Worm (Caenorhabditis elegans): ENCODE data around the gene tbc-6.

The tbc-6 gene

DNA sequence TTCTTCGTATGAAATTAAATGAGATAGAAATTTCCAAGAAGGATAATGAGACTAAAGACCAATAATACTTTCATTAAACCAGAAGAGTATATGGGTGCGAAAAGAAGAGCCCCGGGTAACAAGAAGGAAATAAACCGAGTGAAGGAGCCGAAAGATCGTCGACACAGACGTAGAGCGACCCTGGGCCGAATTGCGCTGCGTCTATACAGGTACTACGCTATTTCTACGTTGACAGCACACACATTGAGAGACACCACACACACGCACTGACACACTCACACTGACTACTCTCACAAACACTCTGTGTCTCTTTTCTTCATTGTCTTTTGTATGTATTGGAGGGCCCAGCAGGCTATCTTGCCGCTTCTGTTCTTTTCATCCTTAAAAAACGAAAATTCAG, 10.9 kb downstream of the tbc-6 start (continued):
- no peak for TF ChIP-seq gei-8 (GFP tag; optimal IDR thresholded peaks at IDR 0.05)
- no peak for TF ChIP-seq T20F7.1 (GFP tag; optimal IDR thresholded peaks at IDR 0.05)
- no peak for TF ChIP-seq madf-9 (GFP tag; conservative IDR thresholded peaks at IDR 0.05)
- TF ChIP-seq ceh-20 (GFP tag; IDR thresholded peaks at IDR 0.05), result no peak
- TF ChIP-seq ztf-7 (tag; optimal IDR thresholded peaks at IDR 0.05), result peak; percentile 10
- no peak for TF ChIP-seq cey-2 (tag; optimal IDR thresholded peaks at IDR 0.05; ENCODE audit: borderline replicate concordance, insufficient read depth)
- TF ChIP-seq ceh-82 (tag; optimal IDR thresholded peaks at IDR 0.05), result no peak
- no peak for TF ChIP-seq nhr-77 (tag; optimal IDR thresholded peaks at IDR 0.05)
- no peak for TF ChIP-seq F37D6.2 (tag; optimal IDR thresholded peaks at IDR 0.05)
- TF ChIP-seq zip-11 (GFP tag; IDR thresholded peaks at IDR 0.05), result no peak
- TF ChIP-seq nhr-41 (GFP tag; IDR thresholded peaks at IDR 0.05), result 0 out of 2 replicates have a peak, but pooled peaks have one; percentile 16
- TF ChIP-seq tra-1 (GFP tag; IDR thresholded peaks at IDR 0.05), result no peak
- TF ChIP-seq lsy-2 (tag; optimal IDR thresholded peaks at IDR 0.05), result peak in 1 of 2 experiments; percentile 32
- TF ChIP-seq ceh-28 (tag; optimal IDR thresholded peaks at IDR 0.05), result no peak
- peak; percentile 35 for TF ChIP-seq dpl-1 (GFP tag; optimal IDR thresholded peaks at IDR 0.05)
- TF ChIP-seq fkh-10 (GFP tag; optimal IDR thresholded peaks at IDR 0.05), result no peak
- no peak for TF ChIP-seq unc-39 (tag; optimal IDR thresholded peaks at IDR 0.05)
- no peak for TF ChIP-seq ceh-44 (GFP tag; IDR thresholded peaks at IDR 0.05)
- TF ChIP-seq daf-16 (GFP tag; optimal IDR thresholded peaks at IDR 0.05), result no peak
- TF ChIP-seq daf-16 (tag; optimal IDR thresholded peaks at IDR 0.05), result peak; percentile 40
- no peak for TF ChIP-seq nhr-111 (GFP tag; optimal IDR thresholded peaks at IDR 0.05)
- no peak for TF ChIP-seq daf-19 (GFP tag; conservative IDR thresholded peaks at IDR 0.05)
- TF ChIP-seq pqm-1 (tag; optimal IDR thresholded peaks at IDR 0.05), result peak; percentile 34
- no peak for TF ChIP-seq zip-2 (tag; optimal IDR thresholded peaks at IDR 0.05)
- no peak for TF ChIP-seq vab-7 (GFP tag; IDR thresholded peaks at IDR 0.05)
- TF ChIP-seq lin-38 (GFP tag; IDR thresholded peaks at IDR 0.05), result no peak; the same call in 1 of the 2 replicates
- no peak for TF ChIP-seq ceh-32 (tag; optimal IDR thresholded peaks at IDR 0.05; ENCODE audit: poor library complexity)
- TF ChIP-seq ces-1 (GFP tag; optimal IDR thresholded peaks at IDR 0.05), result no peak
- TF ChIP-seq snpc-1.2 (GFP tag; IDR thresholded peaks at IDR 0.05), result no peak
- TF ChIP-seq T26A8.4 (GFP tag; IDR thresholded peaks at IDR 0.05), result no peak
- peak in 1 of 2 experiments; percentile 2 for TF ChIP-seq hif-1 (tag; optimal IDR thresholded peaks at IDR 0.05)
- no peak for TF ChIP-seq spr-3 (GFP tag; optimal IDR thresholded peaks at IDR 0.05)
- TF ChIP-seq mep-1 (tag; optimal IDR thresholded peaks at IDR 0.05), result peak; percentile 53
- TF ChIP-seq spr-1 (tag; optimal IDR thresholded peaks at IDR 0.05), result no peak
- TF ChIP-seq zag-1 (tag; optimal IDR thresholded peaks at IDR 0.05), result no peak
- no peak for TF ChIP-seq set-16 (GFP tag; IDR thresholded peaks at IDR 0.05)
- peak; percentile 24 for TF ChIP-seq dve-1 (tag; optimal IDR thresholded peaks at IDR 0.05; ENCODE audit: insufficient read depth)
- no peak for TF ChIP-seq attf-4 (tag; optimal IDR thresholded peaks at IDR 0.05)
- no peak for TF ChIP-seq zfp-2 (tag; optimal IDR thresholded peaks at IDR 0.05)
- TF ChIP-seq Y75B8A.6 (GFP tag; IDR thresholded peaks at IDR 0.05), result no peak
- no peak for TF ChIP-seq nhr-42 (GFP tag; IDR thresholded peaks at IDR 0.05)
- no peak for TF ChIP-seq nhr-102 (tag; optimal IDR thresholded peaks at IDR 0.05)
- 0 out of 2 replicates have a peak, but pooled peaks have one; percentile 13 for TF ChIP-seq pha-4 (GFP tag; IDR thresholded peaks at IDR 0.05)
- TF ChIP-seq pha-4 (tag; optimal IDR thresholded peaks at IDR 0.05), result no peak
- peak; percentile 4 for TF ChIP-seq hlh-30 (tag; optimal IDR thresholded peaks at IDR 0.05; ENCODE audit: insufficient read depth)
- TF ChIP-seq daf-12 (tag; optimal IDR thresholded peaks at IDR 0.05), result no peak
- TF ChIP-seq lin-39 (tag; optimal IDR thresholded peaks at IDR 0.05), result no peak
- no peak for TF ChIP-seq zfp-3 (GFP tag; conservative IDR thresholded peaks at IDR 0.05)
- peak; percentile 17 for TF ChIP-seq rbr-2 (tag; optimal IDR thresholded peaks at IDR 0.05)
- no peak for TF ChIP-seq daf-8 (GFP tag; IDR thresholded peaks at IDR 0.05)
- TF ChIP-seq fos-1 (tag; optimal IDR thresholded peaks at IDR 0.05), result no peak
- peak; percentile 74 for TF ChIP-seq mes-2 (tag; optimal IDR thresholded peaks at IDR 0.05; ENCODE audit: poor library complexity, severe bottlenecking)

Measured in whole organism, L4 larva.